Worm (Caenorhabditis elegans) whole organism, mixed stage, embryonic: ENCODE results near the gene ugt-3.

Experiments used
- blmp-1 ChIP-seq: fragments of 150-350 bp; optimal IDR thresholded peaks from 2 replicates; lab custom pipeline; 2014; ENCODE audit warnings: missing biosample characterization, missing genetic modification characterization
- mab-5 ChIP-seq: fragments of 150-350 bp; optimal IDR thresholded peaks from 2 replicates; lab custom pipeline; 2014; ENCODE audit warnings: missing biosample characterization, missing genetic modification characterization
- mep-1 ChIP-seq: fragments of 150-350 bp; optimal IDR thresholded peaks from 2 replicates; lab custom pipeline; 2017; ENCODE audit warnings: missing biosample characterization, missing genetic modification reagents, missing genetic modification characterization, inconsistent platforms
- sem-2 ChIP-seq: fragments of 200-800 bp; sonication (Bioruptor generic); optimal IDR thresholded peaks from 2 replicates; lab custom pipeline; 2018; ENCODE audit warnings: mild to moderate bottlenecking, missing genetic modification characterization, missing compliant biosample characterization
- unc-39 ChIP-seq: fragments of 150-350 bp; optimal IDR thresholded peaks from 2 replicates; lab custom pipeline; 2014; ENCODE audit warnings: missing biosample characterization, missing genetic modification characterization

DNA sequence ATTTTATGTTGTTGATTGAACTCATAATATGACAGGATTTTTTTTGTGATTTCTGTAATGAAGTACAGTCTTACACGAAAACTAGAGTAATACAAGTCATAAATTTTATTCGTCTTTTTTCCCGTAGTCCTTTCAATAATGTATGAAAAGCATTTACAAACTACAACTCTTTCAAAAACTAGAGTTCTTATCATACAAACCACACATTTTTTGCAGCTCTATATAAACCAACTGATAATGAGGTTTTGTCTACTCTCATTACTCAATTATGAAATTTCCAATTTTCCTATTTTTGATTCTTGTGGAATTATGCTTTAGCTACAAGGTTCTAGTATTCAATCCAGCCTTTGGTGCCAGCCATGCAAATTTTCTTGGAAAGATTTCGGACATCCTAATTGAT is 24.7 kb upstream of the ugt-3 start, which contains the start of gene ugt-16:
- TF ChIP-seq blmp-1 (tag; lab: Kevin White, UChicago) (no peak), unc-39 (tag; lab: Kevin White, UChicago) (no peak), sem-2 (GFP tag; lab: Kevin White, UChicago) (no peak), mep-1 (tag; lab: Kevin White, UChicago) (no peak), mab-5 (no peak)
